Fruit fly (Drosophila melanogaster) whole organism, embryonic: ENCODE data around the gene GstO3.

ENCODE experiments used
- Ada2b ChIP-seq: fragments of 200-800 bp; sonication (Bioruptor generic); IDR thresholded peaks from 2 replicates; pipeline ENCODE4 v1.3.6; 2022; ENCODE audit warnings: missing biosample characterization, missing genetic modification characterization
- B-H1 ChIP-seq: fragments of 200-800 bp; sonication (Bioruptor generic); IDR thresholded peaks from 3 replicates; pipeline ENCODE4 v1.3.6; 2022; ENCODE audit warnings: missing biosample characterization, missing genetic modification characterization
- B-H2 ChIP-seq: fragments of 200-800 bp; sonication (Bioruptor generic); optimal IDR thresholded peaks from 2 replicates; lab custom pipeline; 2018; ENCODE audit warnings: missing biosample characterization, mild to moderate bottlenecking, missing genetic modification characterization
- BtbVII ChIP-seq: fragments of 200-800 bp; sonication (Bioruptor generic); optimal IDR thresholded peaks from 3 replicates; lab custom pipeline; 2017; ENCODE audit warnings: missing biosample characterization, mild to moderate bottlenecking, missing genetic modification characterization
- CG12071 ChIP-seq: fragments of 200-800 bp; sonication (Bioruptor generic); optimal IDR thresholded peaks from 3 replicates; lab custom pipeline; 2018; ENCODE audit warnings: missing biosample characterization, mild to moderate bottlenecking, missing genetic modification characterization
- CG12744 ChIP-seq: fragments of 200-800 bp; sonication (Bioruptor generic); optimal IDR thresholded peaks from 2 replicates; lab custom pipeline; 2016; ENCODE audit warnings: missing biosample characterization, missing genetic modification characterization
- CG13123 ChIP-seq: fragments of 200-800 bp; sonication (Bioruptor generic); optimal IDR thresholded peaks from 2 replicates; lab custom pipeline; 2016; ENCODE audit warnings: missing biosample characterization, missing genetic modification characterization
- CG14441 ChIP-seq: fragments of 200-800 bp; sonication (Bioruptor generic); IDR thresholded peaks from 2 replicates; pipeline ENCODE4 v1.3.6; 2022; ENCODE audit warnings: missing biosample characterization, missing genetic modification characterization
- CG15269 ChIP-seq: fragments of 200-800 bp; sonication (Bioruptor generic); optimal IDR thresholded peaks from 2 replicates; lab custom pipeline; 2018; ENCODE audit warnings: missing biosample characterization, mild to moderate bottlenecking, missing genetic modification characterization, moderate library complexity
- CG17612 ChIP-seq: fragments of 200-800 bp; sonication (Bioruptor generic); IDR thresholded peaks from 2 replicates; pipeline ENCODE4 v1.3.6; 2022; ENCODE audit warnings: missing biosample characterization, missing genetic modification characterization
- CG17912 ChIP-seq: fragments of 200-800 bp; sonication (Bioruptor generic); optimal IDR thresholded peaks from 2 replicates; lab custom pipeline; 2018; ENCODE audit warnings: missing biosample characterization, mild to moderate bottlenecking, missing genetic modification characterization
- CG18262 ChIP-seq: fragments of 200-800 bp; optimal IDR thresholded peaks from 3 replicates; lab custom pipeline; 2019; ENCODE audit warnings: missing biosample characterization, mild to moderate bottlenecking, missing genetic modification characterization, moderate library complexity
- CG31224 ChIP-seq: fragments of 200-800 bp; sonication (Bioruptor generic); IDR thresholded peaks from 2 replicates; pipeline ENCODE4 v1.3.6; 2022; ENCODE audit warnings: missing biosample characterization, missing genetic modification characterization
- CG31441 ChIP-seq: fragments of 200-800 bp; sonication (Bioruptor generic); IDR thresholded peaks from 2 replicates; pipeline ENCODE4 v1.3.6; 2022; ENCODE audit warnings: missing biosample characterization, missing genetic modification characterization
- CG32772 ChIP-seq: fragments of 200-800 bp; sonication (Bioruptor generic); IDR thresholded peaks from 2 replicates; pipeline ENCODE4 v1.3.6; 2022; ENCODE audit warnings: missing biosample characterization, missing genetic modification characterization
- CG4282 ChIP-seq: fragments of 200-800 bp; sonication (Bioruptor generic); optimal IDR thresholded peaks from 2 replicates; lab custom pipeline; 2016; ENCODE audit warnings: missing biosample characterization, missing genetic modification characterization
- CG4707 ChIP-seq: fragments of 200-800 bp; sonication (Bioruptor generic); optimal IDR thresholded peaks from 2 replicates; lab custom pipeline; 2018; ENCODE audit warnings: missing biosample characterization, mild to moderate bottlenecking, missing genetic modification characterization, moderate library complexity
- CG5953 ChIP-seq: fragments of 200-800 bp; sonication (Bioruptor generic); IDR thresholded peaks from 2 replicates; pipeline ENCODE4 v1.3.6; 2022; ENCODE audit warnings: missing biosample characterization, missing genetic modification characterization
- CG6654 ChIP-seq: fragments of 200-800 bp; sonication (Bioruptor generic); optimal IDR thresholded peaks from 2 replicates; lab custom pipeline; 2017; ENCODE audit warnings: missing biosample characterization, mild to moderate bottlenecking, missing genetic modification characterization
- CG7357 ChIP-seq: fragments of 200-800 bp; sonication (Bioruptor generic); IDR thresholded peaks from 3 replicates; pipeline ENCODE4 v1.3.6; 2022; ENCODE audit warnings: missing biosample characterization, missing genetic modification characterization
- CG7786 ChIP-seq: fragments of 200-800 bp; sonication (Bioruptor generic); optimal IDR thresholded peaks from 2 replicates; lab custom pipeline; 2016; ENCODE audit warnings: missing biosample characterization, missing genetic modification characterization
- CG9437 ChIP-seq: fragments of 200-800 bp; sonication (Bioruptor generic); optimal IDR thresholded peaks from 2 replicates; lab custom pipeline; 2018; ENCODE audit warnings: missing biosample characterization, mild to moderate bottlenecking, missing genetic modification characterization
- CG9876 ChIP-seq: fragments of 200-800 bp; sonication (Bioruptor generic); optimal IDR thresholded peaks from 2 replicates; lab custom pipeline; 2016; ENCODE audit warnings: missing biosample characterization, missing genetic modification characterization
- CoRest ChIP-seq: fragments of 200-800 bp; sonication (Bioruptor generic); optimal IDR thresholded peaks from 3 replicates; lab custom pipeline; 2018; ENCODE audit warnings: missing biosample characterization, mild to moderate bottlenecking, missing genetic modification characterization, moderate library complexity
- CrebB ChIP-seq: fragments of 200-800 bp; sonication (Bioruptor generic); optimal IDR thresholded peaks from 3 replicates; lab custom pipeline; 2018; ENCODE audit warnings: missing biosample characterization, mild to moderate bottlenecking, missing genetic modification characterization
- Dbx ChIP-seq: fragments of 200-800 bp; sonication (Bioruptor generic); IDR thresholded peaks from 3 replicates; pipeline ENCODE4 v1.3.6; 2022; ENCODE audit warnings: missing biosample characterization, missing genetic modification characterization
- Dip2 ChIP-seq: fragments of 200-800 bp; sonication (Bioruptor generic); IDR thresholded peaks from 2 replicates; pipeline ENCODE4 v1.3.6; 2022; ENCODE audit warnings: missing biosample characterization, missing genetic modification characterization
- Dip3 ChIP-seq: fragments of 200-800 bp; sonication (Bioruptor generic); optimal IDR thresholded peaks from 3 replicates; lab custom pipeline; 2016; ENCODE audit warnings: missing biosample characterization, missing genetic modification characterization
- Dll ChIP-seq: fragments of 200-800 bp; sonication (Bioruptor generic); IDR thresholded peaks from 4 replicates; pipeline ENCODE4 v1.3.6; 2022; ENCODE audit warnings: missing biosample characterization, missing genetic modification characterization; ENCODE audit not compliant: partially characterized antibody
- H15 ChIP-seq: fragments of 200-800 bp; sonication (Bioruptor generic); IDR thresholded peaks from 3 replicates; pipeline ENCODE4 v1.3.6; 2022; ENCODE audit warnings: missing biosample characterization, missing genetic modification characterization
- HHEX ChIP-seq: fragments of 200-800 bp; sonication (Bioruptor generic); optimal IDR thresholded peaks from 3 replicates; lab custom pipeline; 2017; ENCODE audit warnings: missing biosample characterization, mild to moderate bottlenecking, missing genetic modification characterization, missing genetic modification reagents
- Hmx ChIP-seq: fragments of 200-800 bp; sonication (Bioruptor generic); optimal IDR thresholded peaks from 2 replicates; lab custom pipeline; 2016; ENCODE audit warnings: missing biosample characterization, missing genetic modification characterization
- Hr3 ChIP-seq: fragments of 200-800 bp; sonication (Bioruptor generic); optimal IDR thresholded peaks from 3 replicates; lab custom pipeline; 2016; ENCODE audit warnings: missing biosample characterization, missing genetic modification characterization
- Lhr ChIP-seq: fragments of 200-800 bp; sonication (Bioruptor generic); optimal IDR thresholded peaks from 3 replicates; lab custom pipeline; 2017; ENCODE audit warnings: mild to moderate bottlenecking, missing biosample characterization, missing genetic modification reagents, missing genetic modification characterization
- Med ChIP-seq: fragments of 200-800 bp; sonication (Bioruptor generic); peaks from one replicate; lab custom pipeline; 2016; ENCODE audit warnings: missing biosample characterization, missing genetic modification characterization, mild to moderate bottlenecking, inconsistent platforms, moderate library complexity
- Opbp ChIP-seq: fragments of 200-800 bp; sonication (Bioruptor generic); IDR thresholded peaks from 3 replicates; pipeline ENCODE4 v1.3.6; 2022; ENCODE audit warnings: missing biosample characterization, missing genetic modification characterization; ENCODE audit not compliant: partially characterized antibody
- Scr ChIP-seq: fragments of 200-800 bp; sonication (Bioruptor generic); IDR thresholded peaks from 2 replicates; pipeline ENCODE4 v1.3.6; 2022; ENCODE audit warnings: missing biosample characterization, missing genetic modification characterization; ENCODE audit not compliant: partially characterized antibody
- abd-A ChIP-seq: fragments of 200-800 bp; sonication (Bioruptor generic); optimal IDR thresholded peaks from 3 replicates; lab custom pipeline; 2019; ENCODE audit warnings: missing biosample characterization, mild to moderate bottlenecking, missing genetic modification characterization, moderate library complexity
- chm ChIP-seq: fragments of 200-800 bp; sonication (Bioruptor generic); IDR thresholded peaks from 2 replicates; pipeline ENCODE4 v1.3.6; 2022; ENCODE audit warnings: missing biosample characterization, missing genetic modification characterization
- chn ChIP-seq: fragments of 200-800 bp; sonication (Bioruptor generic); optimal IDR thresholded peaks from 2 replicates; lab custom pipeline; 2016; ENCODE audit warnings: missing biosample characterization, missing genetic modification characterization
- dpn ChIP-seq, 2 experiments: fragments of 200-800 bp; sonication (Bioruptor generic); optimal IDR thresholded peaks; 3 replicates each; lab custom pipeline; 2016; ENCODE audit warnings: missing biosample characterization in 2 of 2, missing genetic modification characterization in 2 of 2
- ewg ChIP-seq: fragments of 200-800 bp; sonication (Bioruptor generic); optimal IDR thresholded peaks from 3 replicates; lab custom pipeline; 2017; ENCODE audit warnings: mild to moderate bottlenecking, missing biosample characterization, missing genetic modification reagents, missing genetic modification characterization
- eyg ChIP-seq: fragments of 200-800 bp; sonication (Bioruptor generic); optimal IDR thresholded peaks from 3 replicates; lab custom pipeline; 2016; ENCODE audit warnings: missing biosample characterization, missing genetic modification characterization
- fd102C ChIP-seq: fragments of 200-800 bp; sonication (Bioruptor generic); optimal IDR thresholded peaks from 2 replicates; lab custom pipeline; 2018; ENCODE audit warnings: missing biosample characterization, mild to moderate bottlenecking, missing genetic modification characterization, moderate library complexity
- gcm ChIP-seq: fragments of 200-800 bp; sonication (Bioruptor generic); optimal IDR thresholded peaks from 2 replicates; lab custom pipeline; 2019; ENCODE audit warnings: missing biosample characterization, mild to moderate bottlenecking, missing genetic modification characterization, moderate library complexity
- hth ChIP-seq: fragments of >200 bp; optimal IDR thresholded peaks from 2 replicates; lab custom pipeline; 2017; ENCODE audit warnings: inconsistent platforms
- jumu ChIP-seq: fragments of 200-800 bp; sonication (Bioruptor generic); optimal IDR thresholded peaks from 3 replicates; lab custom pipeline; 2016; ENCODE audit warnings: missing biosample characterization, missing genetic modification characterization
- maf-S ChIP-seq: fragments of 200-800 bp; sonication (Bioruptor generic); optimal IDR thresholded peaks from 2 replicates; lab custom pipeline; 2016; ENCODE audit warnings: missing biosample characterization, missing genetic modification characterization
- nau ChIP-seq: fragments of 200-800 bp; sonication (Bioruptor generic); optimal IDR thresholded peaks from 3 replicates; lab custom pipeline; 2017; ENCODE audit warnings: missing biosample characterization, mild to moderate bottlenecking, missing genetic modification characterization, missing genetic modification reagents
- pnt ChIP-seq: fragments of 200-800 bp; sonication (Bioruptor generic); optimal IDR thresholded peaks from 3 replicates; lab custom pipeline; 2016; ENCODE audit warnings: missing biosample characterization, missing genetic modification characterization
- pzg ChIP-seq: fragments of 200-800 bp; sonication (Bioruptor generic); optimal IDR thresholded peaks from 3 replicates; lab custom pipeline; 2018; ENCODE audit warnings: missing biosample characterization, mild to moderate bottlenecking, missing genetic modification characterization, moderate library complexity
- sug ChIP-seq: fragments of 200-800 bp; optimal IDR thresholded peaks from 2 replicates; lab custom pipeline; 2019; ENCODE audit warnings: missing biosample characterization, mild to moderate bottlenecking, missing genetic modification characterization, moderate library complexity

The GstO3 gene

dm6 chr3L:8546355-8546771 is 27.7 kb downstream of the GstO3 start (continued):
- TF ChIP-seq CG6654 (GFP tag; lab: Kevin White, UChicago) = no peak
- TF ChIP-seq Ada2b (GFP tag; lab: Robert Waterston, UW) = no peak
- no peak for TF ChIP-seq CG14441 (GFP tag; lab: Robert Waterston, UW)
- TF ChIP-seq Opbp (GFP tag; lab: Robert Waterston, UW) = no peak
- TF ChIP-seq Hmx (GFP tag; lab: Kevin White, UChicago) = no peak
- no peak for TF ChIP-seq Lhr
- no peak for TF ChIP-seq Dip3
- TF ChIP-seq CG17612 (GFP tag; lab: Robert Waterston, UW) = no peak
- no peak for TF ChIP-seq ewg
- TF ChIP-seq CG12071 (GFP tag; lab: Kevin White, UChicago) = peak; percentile 42
- no peak for TF ChIP-seq CG7786
- no peak for TF ChIP-seq CG31224
- TF ChIP-seq abd-A = no peak
- no peak for TF ChIP-seq CG9437
- no peak for TF ChIP-seq dpn (GFP tag; optimal IDR thresholded peaks at IDR 0.05; lab: Kevin White, UChicago)
- no peak for TF ChIP-seq CG12744 (GFP tag; lab: Kevin White, UChicago)
- no peak for TF ChIP-seq pnt (GFP tag; lab: Kevin White, UChicago)
- no peak for TF ChIP-seq CG32772
- TF ChIP-seq pzg = no peak
- no peak for TF ChIP-seq eyg (GFP tag; lab: Kevin White, UChicago)
- no peak for TF ChIP-seq CoRest (tag; lab: Kevin White, UChicago)
- peak; percentile 21; the same call in 1 of the 4 replicates for TF ChIP-seq Dll
- TF ChIP-seq hth (lab: Kevin White, UChicago) = no peak
- no peak for TF ChIP-seq maf-S (GFP tag; lab: Kevin White, UChicago)
- TF ChIP-seq sug (tag; lab: Kevin White, UChicago) = peak; percentile 23
- TF ChIP-seq CG4282 (GFP tag; lab: Kevin White, UChicago) = no peak
- TF ChIP-seq Scr = no peak
- TF ChIP-seq CG7357 (GFP tag; lab: Robert Waterston, UW) = no peak
- no peak for TF ChIP-seq B-H1 (GFP tag; lab: Robert Waterston, UW)
- peak; percentile 57 for TF ChIP-seq CrebB
- TF ChIP-seq Med (GFP tag; lab: Kevin White, UChicago) = peak; percentile 85
- TF ChIP-seq CG4707 (GFP tag; lab: Kevin White, UChicago) = no peak
- no peak for TF ChIP-seq HHEX
- no peak for TF ChIP-seq CG9876 (GFP tag; lab: Kevin White, UChicago)
- no peak for TF ChIP-seq H15 (GFP tag; lab: Robert Waterston, UW)
- peak; percentile 54; the same call in 1 of the 2 replicates for TF ChIP-seq chm
- TF ChIP-seq nau (GFP tag; lab: Kevin White, UChicago) = no peak
- no peak for TF ChIP-seq jumu (GFP tag; lab: Kevin White, UChicago)
- TF ChIP-seq B-H2 = no peak
- TF ChIP-seq gcm (GFP tag; lab: Kevin White, UChicago) = no peak
- no peak for TF ChIP-seq CG15269 (tag; lab: Kevin White, UChicago)
- TF ChIP-seq Hr3 (GFP tag; lab: Kevin White, UChicago) = no peak
- no peak for TF ChIP-seq chn (GFP tag; lab: Kevin White, UChicago)
- 0 out of 2 replicates have a peak, but pooled peaks have one; percentile 6 for TF ChIP-seq CG5953 (GFP tag; lab: Robert Waterston, UW)
- TF ChIP-seq CG17912 = peak; percentile 37
- peak; percentile 76; the same call in 2 of the 3 replicates for TF ChIP-seq Dbx
- peak; percentile 0 for TF ChIP-seq fd102C (GFP tag; lab: Kevin White, UChicago)
- TF ChIP-seq CG13123 (GFP tag; lab: Kevin White, UChicago) = no peak
- peak; percentile 39 for TF ChIP-seq BtbVII (GFP tag; lab: Kevin White, UChicago)
- no peak for TF ChIP-seq CG31441 (GFP tag; lab: Robert Waterston, UW)
- TF ChIP-seq CG18262 (tag; lab: Kevin White, UChicago) = no peak
- TF ChIP-seq Dip2 (GFP tag; lab: Robert Waterston, UW) = no peak
